Fruit fly (Drosophila melanogaster) whole organism, embryonic: Measurements from ENCODE around the gene Moca-cyp.
A peak's percentile ranks its signal among the peaks of the same experiment; 100 is the strongest.

Experiments
- Antp ChIP-seq: fragments of 200-800 bp; sonication (Bioruptor generic); optimal IDR thresholded peaks from 3 replicates; lab custom pipeline; 2016; ENCODE audit warnings: missing biosample characterization, missing genetic modification characterization
- Awh ChIP-seq: fragments of 200-800 bp; sonication (Bioruptor generic); IDR thresholded peaks from 2 replicates; pipeline ENCODE4, ENCODE4 v1.3.6; 2022; ENCODE audit warnings: missing biosample characterization, missing genetic modification characterization
- BEAF-32 ChIP-seq: fragments of 200-800 bp; sonication (Bioruptor generic); optimal IDR thresholded peaks from 3 replicates; lab custom pipeline; 2017; ENCODE audit warnings: missing biosample characterization, missing genetic modification characterization, mild to moderate bottlenecking, moderate library complexity, missing genetic modification reagents
- CG11093 ChIP-seq: fragments of 200-800 bp; sonication (Bioruptor generic); IDR thresholded peaks from 3 replicates; pipeline ENCODE4 v1.3.6; 2022; ENCODE audit warnings: missing biosample characterization, missing genetic modification characterization
- CG14441 ChIP-seq: fragments of 200-800 bp; sonication (Bioruptor generic); IDR thresholded peaks from 2 replicates; pipeline ENCODE4 v1.3.6; 2022; ENCODE audit warnings: missing biosample characterization, missing genetic modification characterization
- CG15073 ChIP-seq: fragments of 200-800 bp; sonication (Bioruptor generic); optimal IDR thresholded peaks from 2 replicates; lab custom pipeline; 2016; ENCODE audit warnings: missing biosample characterization, missing genetic modification characterization
- CG16863 ChIP-seq: fragments of 200-800 bp; sonication (Bioruptor generic); optimal IDR thresholded peaks from 3 replicates; lab custom pipeline; 2016; ENCODE audit warnings: missing biosample characterization, missing genetic modification characterization
- CG2116 ChIP-seq: fragments of 200-800 bp; sonication (Bioruptor generic); optimal IDR thresholded peaks from 3 replicates; lab custom pipeline; 2018; ENCODE audit warnings: missing biosample characterization, mild to moderate bottlenecking, missing genetic modification characterization
- CG31224 ChIP-seq: fragments of 200-800 bp; sonication (Bioruptor generic); IDR thresholded peaks from 2 replicates; pipeline ENCODE4 v1.3.6; 2022; ENCODE audit warnings: missing biosample characterization, missing genetic modification characterization
- CG3407 ChIP-seq: fragments of 200-800 bp; sonication (Bioruptor generic); optimal IDR thresholded peaks from 2 replicates; lab custom pipeline; 2018; ENCODE audit warnings: missing biosample characterization, mild to moderate bottlenecking, missing genetic modification characterization
- CG34224 ChIP-seq: fragments of 200-800 bp; sonication (Bioruptor generic); IDR thresholded peaks from 3 replicates; pipeline ENCODE4 v1.3.6; 2022; ENCODE audit warnings: missing biosample characterization, missing genetic modification characterization; ENCODE audit not compliant: partially characterized antibody
- CG34422 ChIP-seq: fragments of 200-800 bp; sonication (Bioruptor generic); IDR thresholded peaks from 3 replicates; pipeline ENCODE4 v1.3.6; 2022; ENCODE audit warnings: missing biosample characterization, missing genetic modification characterization
- CG4328 ChIP-seq: fragments of 200-800 bp; sonication (Bioruptor generic); optimal IDR thresholded peaks from 3 replicates; lab custom pipeline; 2017; ENCODE audit warnings: missing biosample characterization, missing genetic modification reagents, missing genetic modification characterization
- CG6654 ChIP-seq: fragments of 200-800 bp; sonication (Bioruptor generic); optimal IDR thresholded peaks from 2 replicates; lab custom pipeline; 2017; ENCODE audit warnings: missing biosample characterization, mild to moderate bottlenecking, missing genetic modification characterization
- CG7357 ChIP-seq: fragments of 200-800 bp; sonication (Bioruptor generic); IDR thresholded peaks from 3 replicates; pipeline ENCODE4 v1.3.6; 2022; ENCODE audit warnings: missing biosample characterization, missing genetic modification characterization
- CG7786 ChIP-seq: fragments of 200-800 bp; sonication (Bioruptor generic); optimal IDR thresholded peaks from 2 replicates; lab custom pipeline; 2016; ENCODE audit warnings: missing biosample characterization, missing genetic modification characterization
- CG8388 ChIP-seq: fragments of 200-800 bp; sonication (Bioruptor generic); optimal IDR thresholded peaks from 2 replicates; lab custom pipeline; 2019; ENCODE audit warnings: missing biosample characterization, mild to moderate bottlenecking, missing genetic modification characterization, moderate library complexity
- CG9437 ChIP-seq: fragments of 200-800 bp; sonication (Bioruptor generic); optimal IDR thresholded peaks from 2 replicates; lab custom pipeline; 2018; ENCODE audit warnings: missing biosample characterization, mild to moderate bottlenecking, missing genetic modification characterization
- CG9876 ChIP-seq: fragments of 200-800 bp; sonication (Bioruptor generic); optimal IDR thresholded peaks from 2 replicates; lab custom pipeline; 2016; ENCODE audit warnings: missing biosample characterization, missing genetic modification characterization
- CrebB ChIP-seq: fragments of 200-800 bp; sonication (Bioruptor generic); optimal IDR thresholded peaks from 3 replicates; lab custom pipeline; 2018; ENCODE audit warnings: missing biosample characterization, mild to moderate bottlenecking, missing genetic modification characterization
- Deaf1 ChIP-seq: fragments of 200-800 bp; optimal IDR thresholded peaks from 3 replicates; lab custom pipeline; 2019; ENCODE audit warnings: missing biosample characterization, mild to moderate bottlenecking, missing genetic modification characterization, moderate library complexity
- H15 ChIP-seq: fragments of 200-800 bp; sonication (Bioruptor generic); IDR thresholded peaks from 3 replicates; pipeline ENCODE4 v1.3.6; 2022; ENCODE audit warnings: missing biosample characterization, missing genetic modification characterization
- HLH4C ChIP-seq: fragments of 200-800 bp; sonication (Bioruptor generic); IDR thresholded peaks from 3 replicates; pipeline ENCODE4 v1.3.6; 2022; ENCODE audit warnings: missing biosample characterization, missing genetic modification characterization; ENCODE audit not compliant: partially characterized antibody
- Hr3 ChIP-seq: fragments of 200-800 bp; sonication (Bioruptor generic); optimal IDR thresholded peaks from 3 replicates; lab custom pipeline; 2016; ENCODE audit warnings: missing biosample characterization, missing genetic modification characterization
- Hr39 ChIP-seq: fragments of >200 bp; optimal IDR thresholded peaks from 2 replicates; lab custom pipeline; 2017
- MTF-1 ChIP-seq: fragments of 200-800 bp; sonication (Bioruptor generic); optimal IDR thresholded peaks from 2 replicates; lab custom pipeline; 2018; ENCODE audit warnings: missing biosample characterization, mild to moderate bottlenecking, missing genetic modification characterization, borderline replicate concordance
- Nf-YC ChIP-seq: fragments of 200-800 bp; optimal IDR thresholded peaks from 3 replicates; lab custom pipeline; 2019; ENCODE audit warnings: missing biosample characterization, mild to moderate bottlenecking, missing genetic modification characterization, moderate library complexity
- Oli ChIP-seq: fragments of 200-800 bp; sonication (Bioruptor generic); optimal IDR thresholded peaks from 2 replicates; lab custom pipeline; 2018; ENCODE audit warnings: missing biosample characterization, mild to moderate bottlenecking, missing genetic modification characterization, moderate library complexity
- Opbp ChIP-seq: fragments of 200-800 bp; sonication (Bioruptor generic); IDR thresholded peaks from 3 replicates; pipeline ENCODE4 v1.3.6; 2022; ENCODE audit warnings: missing biosample characterization, missing genetic modification characterization; ENCODE audit not compliant: partially characterized antibody
- Rfx ChIP-seq: fragments of 200-800 bp; sonication (Bioruptor generic); IDR thresholded peaks from 2 replicates; pipeline ENCODE4 v1.3.6; 2022; ENCODE audit warnings: missing biosample characterization, missing genetic modification characterization
- Taf1 ChIP-seq: fragments of 200-800 bp; sonication (Bioruptor generic); IDR thresholded peaks from 2 replicates; pipeline ENCODE4 v1.3.6; 2022; ENCODE audit warnings: missing biosample characterization, missing genetic modification characterization
- bab2 ChIP-seq: fragments of 200-800 bp; sonication (Bioruptor generic); optimal IDR thresholded peaks from 2 replicates; lab custom pipeline; 2016; ENCODE audit warnings: missing biosample characterization, missing genetic modification characterization
- bbx ChIP-seq: fragments of 200-800 bp; sonication (Bioruptor generic); IDR thresholded peaks from 2 replicates; pipeline ENCODE4 v1.3.6; 2022; ENCODE audit warnings: missing biosample characterization, missing genetic modification characterization; ENCODE audit not compliant: partially characterized antibody
- cad ChIP-seq: fragments of >200 bp; optimal IDR thresholded peaks from 2 replicates; lab custom pipeline; 2017; ENCODE audit warnings: missing biosample characterization, missing genetic modification characterization
- dmrt11E ChIP-seq: fragments of 200-800 bp; sonication (Bioruptor generic); optimal IDR thresholded peaks from 3 replicates; lab custom pipeline; 2018; ENCODE audit warnings: missing biosample characterization, mild to moderate bottlenecking, missing genetic modification characterization, moderate library complexity
- ems ChIP-seq: fragments of 200-800 bp; sonication (Bioruptor generic); optimal IDR thresholded peaks from 3 replicates; lab custom pipeline; 2016; ENCODE audit warnings: missing biosample characterization, missing genetic modification characterization
- gem ChIP-seq: fragments of 200-800 bp; sonication (Bioruptor generic); optimal IDR thresholded peaks from 2 replicates; lab custom pipeline; 2019; ENCODE audit warnings: missing biosample characterization, mild to moderate bottlenecking, missing genetic modification characterization, moderate library complexity
- klu ChIP-seq: fragments of 200-800 bp; sonication (Bioruptor generic); IDR thresholded peaks from 2 replicates; pipeline ENCODE4 v1.3.6; 2022; ENCODE audit warnings: missing biosample characterization, missing genetic modification characterization
- lmd ChIP-seq: fragments of 200-800 bp; sonication (Bioruptor generic); IDR thresholded peaks from 2 replicates; pipeline ENCODE4 v1.3.6; 2022; ENCODE audit warnings: missing biosample characterization, missing genetic modification characterization
- onecut ChIP-seq: fragments of 200-800 bp; sonication (Bioruptor generic); IDR thresholded peaks from 2 replicates; pipeline ENCODE4 v1.3.6; 2022; ENCODE audit warnings: missing biosample characterization, missing genetic modification characterization
- otp ChIP-seq: fragments of 200-800 bp; sonication (Bioruptor generic); IDR thresholded peaks from 3 replicates; pipeline ENCODE4, ENCODE4 v1.3.6; 2022; ENCODE audit warnings: missing biosample characterization, missing genetic modification characterization
- pfk ChIP-seq: fragments of 200-800 bp; sonication (Bioruptor generic); optimal IDR thresholded peaks from 2 replicates; lab custom pipeline; 2018; ENCODE audit warnings: missing biosample characterization, mild to moderate bottlenecking, missing genetic modification characterization, moderate library complexity
- prd ChIP-seq, 3 experiments: fragments of >200 bp in 2 of 3; fragments of 200-800 bp in 1 of 3; sonication (Bioruptor generic) in 1 of 3; optimal IDR thresholded peaks in 2 of 3; IDR thresholded peaks in 1 of 3; 2 replicates in 2 of 3; 3 replicates in 1 of 3; pipeline versions ENCODE4 v1.3.6 to Lab custom; 2017 to 2022; ENCODE audit warnings: missing biosample characterization in 1 of 3, missing genetic modification characterization in 1 of 3
- pros ChIP-seq: fragments of 200-800 bp; sonication (Bioruptor generic); optimal IDR thresholded peaks from 3 replicates; lab custom pipeline; 2019; ENCODE audit warnings: missing biosample characterization, mild to moderate bottlenecking, missing genetic modification characterization, moderate library complexity
- pzg ChIP-seq: fragments of 200-800 bp; sonication (Bioruptor generic); optimal IDR thresholded peaks from 3 replicates; lab custom pipeline; 2018; ENCODE audit warnings: missing biosample characterization, mild to moderate bottlenecking, missing genetic modification characterization, moderate library complexity
- sc ChIP-seq, 3 experiments: fragments of >200 bp in 2 of 3; fragments of 200-800 bp in 1 of 3; sonication (Bioruptor generic) in 1 of 3; optimal IDR thresholded peaks; 2 replicates in 2 of 3; 3 replicates in 1 of 3; lab custom pipeline; 2017; ENCODE audit warnings: mild to moderate bottlenecking in 1 of 3, missing biosample characterization in 1 of 3, missing genetic modification characterization in 1 of 3, missing genetic modification reagents in 1 of 3
- twi ChIP-seq: fragments of 200-800 bp; optimal IDR thresholded peaks from 2 replicates; lab custom pipeline; 2019; ENCODE audit warnings: missing biosample characterization, mild to moderate bottlenecking, missing genetic modification characterization, moderate library complexity
- vvl ChIP-seq: fragments of 200-800 bp; sonication (Bioruptor generic); IDR thresholded peaks from 2 replicates; pipeline ENCODE4 v1.3.6; 2022; ENCODE audit warnings: missing biosample characterization, missing genetic modification characterization
- z ChIP-seq: fragments of 200-800 bp; sonication (Bioruptor generic); IDR thresholded peaks from 3 replicates; pipeline ENCODE4 v1.3.6; 2022; ENCODE audit warnings: missing biosample characterization, missing genetic modification characterization

Gene Moca-cyp

DNA sequence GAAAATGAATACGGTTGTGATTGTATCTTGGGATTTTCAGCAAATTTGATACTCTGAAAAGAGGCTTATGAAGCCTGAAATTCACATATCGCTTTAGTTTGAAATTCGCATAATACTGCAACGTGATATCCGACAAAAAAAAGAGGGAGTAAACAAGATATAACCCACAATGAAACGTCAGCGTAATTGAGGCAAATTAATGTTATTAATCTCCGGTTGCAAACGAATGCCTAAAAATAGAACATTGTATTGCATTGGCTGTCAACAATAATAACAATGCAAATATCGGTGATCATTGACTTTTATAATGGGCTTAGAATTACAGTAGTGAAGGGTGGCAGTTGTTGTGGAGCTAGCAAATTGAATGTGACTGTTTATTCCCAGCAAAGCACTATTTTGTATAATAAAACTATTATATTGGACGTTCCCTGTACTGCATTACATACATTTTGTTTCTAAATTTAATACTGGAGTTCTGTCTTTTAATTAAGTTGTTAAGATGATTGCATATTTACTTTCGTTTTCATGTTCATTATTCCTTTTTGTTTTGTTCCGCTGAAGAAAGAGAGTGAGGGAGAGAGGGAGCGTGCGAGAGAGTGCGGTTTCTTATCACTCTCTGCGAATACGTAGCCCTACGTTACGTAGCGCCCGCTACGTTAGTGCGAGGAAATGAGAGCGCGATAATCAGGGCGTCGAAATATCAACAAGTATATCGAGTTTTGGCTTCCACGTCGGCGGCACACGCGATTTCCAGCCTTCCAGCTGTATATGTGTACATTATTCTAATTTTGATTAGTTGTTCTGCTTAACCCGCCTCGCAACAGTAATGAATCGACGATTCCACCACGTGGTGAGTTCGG, 9.6 kb upstream of the Moca-cyp start (continued):
- TF ChIP-seq CG9437 (GFP tag; lab: Kevin White, UChicago) = peak; percentile 99
- no peak for TF ChIP-seq klu (GFP tag; lab: Robert Waterston, UW)
- no peak for TF ChIP-seq twi
- no peak for TF ChIP-seq Oli
- 0 out of 2 replicates have a peak, but pooled peaks have one; percentile 38 for TF ChIP-seq bbx (GFP tag; lab: Robert Waterston, UW)
- peak; percentile 53 for TF ChIP-seq CrebB (tag; lab: Kevin White, UChicago)
- no peak for TF ChIP-seq lmd (GFP tag; lab: Robert Waterston, UW)
- TF ChIP-seq Hr3 (GFP tag; lab: Kevin White, UChicago) = no peak
- TF ChIP-seq cad (GFP tag; lab: Kevin White, UChicago) = peak; percentile 10
- TF ChIP-seq Nf-YC (tag; lab: Kevin White, UChicago) = no peak
- no peak for TF ChIP-seq Taf1 (GFP tag; lab: Robert Waterston, UW)
- TF ChIP-seq z = no peak
- TF ChIP-seq CG31224 (GFP tag; lab: Robert Waterston, UW) = no peak
- no peak for TF ChIP-seq CG14441 (GFP tag; lab: Robert Waterston, UW)
- TF ChIP-seq dmrt11E (tag; lab: Kevin White, UChicago) = no peak
- no peak for TF ChIP-seq CG7357
- no peak for TF ChIP-seq Opbp
- no peak for TF ChIP-seq otp
- no peak for TF ChIP-seq CG11093 (GFP tag; lab: Robert Waterston, UW)
- no peak for TF ChIP-seq Awh (GFP tag; lab: Robert Waterston, UW)
- TF ChIP-seq BEAF-32 (GFP tag; lab: Kevin White, UChicago) = peak; percentile 10
- TF ChIP-seq Antp (GFP tag; lab: Kevin White, UChicago) = no peak
- no peak for TF ChIP-seq Rfx (GFP tag; lab: Robert Waterston, UW)
- no peak for TF ChIP-seq CG4328 (GFP tag; lab: Kevin White, UChicago)
- TF ChIP-seq H15 (GFP tag; lab: Robert Waterston, UW) = no peak
- TF ChIP-seq pros = no peak
- TF ChIP-seq CG34422 (GFP tag; lab: Robert Waterston, UW) = peak; percentile 47; the same call in 1 of the 3 replicates
- peak; percentile 21 for TF ChIP-seq pzg
- TF ChIP-seq CG34224 (GFP tag; lab: Robert Waterston, UW) = no peak; the same call in none of the 3 replicates
- TF ChIP-seq gem = no peak
- peak; percentile 48 for TF ChIP-seq pfk
- TF ChIP-seq CG15073 (GFP tag; lab: Kevin White, UChicago) = no peak
- TF ChIP-seq CG3407 = no peak
- TF ChIP-seq sc (optimal IDR thresholded peaks at IDR 0.05; lab: Kevin White, UChicago) = no peak
- no peak for TF ChIP-seq sc (GFP tag; optimal IDR thresholded peaks at IDR 0.05; lab: Kevin White, UChicago)
- no peak for TF ChIP-seq bab2
- no peak for TF ChIP-seq MTF-1 (GFP tag; lab: Kevin White, UChicago)
- peak; percentile 77 for TF ChIP-seq vvl (GFP tag; lab: Robert Waterston, UW)
- no peak for TF ChIP-seq CG7786 (GFP tag; lab: Kevin White, UChicago)
- no peak; the same call in 1 of the 2 replicates for TF ChIP-seq onecut
- TF ChIP-seq CG2116 (GFP tag; lab: Kevin White, UChicago) = no peak
- no peak for TF ChIP-seq CG8388 (GFP tag; lab: Kevin White, UChicago)
- TF ChIP-seq CG16863 (GFP tag; lab: Kevin White, UChicago) = no peak
- TF ChIP-seq ems (GFP tag; lab: Kevin White, UChicago) = no peak
- TF ChIP-seq CG6654 (GFP tag; lab: Kevin White, UChicago) = no peak
- TF ChIP-seq Deaf1 (tag; lab: Kevin White, UChicago) = peak; percentile 7
- TF ChIP-seq HLH4C (GFP tag; lab: Robert Waterston, UW) = no peak
- TF ChIP-seq Hr39 (lab: Kevin White, UChicago) = no peak
- no peak for TF ChIP-seq CG9876 (GFP tag; lab: Kevin White, UChicago)
- TF ChIP-seq prd (optimal IDR thresholded peaks at IDR 0.05; lab: Kevin White, UChicago) = no peak
- TF ChIP-seq prd (GFP tag; IDR thresholded peaks at IDR 0.05; lab: Robert Waterston, UW) = no peak
